Worm (Caenorhabditis elegans): ENCODE data around the gene apn-1.

ce11 chrII:8071012-8071625 is 23.8 kb downstream of the apn-1 start:
- no peak for TF ChIP-seq ztf-29 (GFP tag; IDR thresholded peaks at IDR 0.05)
- TF ChIP-seq klf-2 (GFP tag; conservative IDR thresholded peaks at IDR 0.05) = no peak
- TF ChIP-seq flt-1 (GFP tag; IDR thresholded peaks at IDR 0.05) = no peak
- TF ChIP-seq tab-1 (GFP tag; IDR thresholded peaks at IDR 0.05) = no peak
- no peak for TF ChIP-seq med-1 (GFP tag; optimal IDR thresholded peaks at IDR 0.05; ENCODE audit: insufficient read depth)
- no peak for TF ChIP-seq T22C8.4 (GFP tag; IDR thresholded peaks at IDR 0.05)
- no peak for TF ChIP-seq ref-1 (GFP tag; conservative IDR thresholded peaks at IDR 0.05)
